Worm (Caenorhabditis elegans) whole organism, mixed stage, embryonic: ENCODE results near the gene Y73F8A.32.
A peak's percentile ranks its signal among the peaks of the same experiment; 100 is the strongest.

Experiments used
- ces-1 ChIP-seq: fragments of 150-350 bp; optimal IDR thresholded peaks from 2 replicates; lab custom pipeline; 2014; ENCODE audit warnings: missing biosample characterization, missing genetic modification reagents, missing genetic modification characterization
- nhr-237 ChIP-seq: fragments of 150-350 bp; optimal IDR thresholded peaks from 2 replicates; lab custom pipeline; 2014; ENCODE audit warnings: missing biosample characterization, missing genetic modification characterization
- nhr-28 ChIP-seq: fragments of 150-350 bp; optimal IDR thresholded peaks from 2 replicates; lab custom pipeline; 2014; ENCODE audit warnings: missing biosample characterization, missing genetic modification characterization
- pha-4 ChIP-seq: fragments of 150-350 bp; optimal IDR thresholded peaks from 2 replicates; lab custom pipeline; 2018; ENCODE audit warnings: missing biosample characterization, missing genetic modification reagents, missing genetic modification characterization
- sptf-1 ChIP-seq: sonication (generic microtip); optimal IDR thresholded peaks from 2 replicates; lab custom pipeline; 2017; ENCODE audit warnings: mild to moderate bottlenecking, missing genetic modification characterization, moderate library complexity, missing compliant biosample characterization
- unc-39 ChIP-seq: fragments of 150-350 bp; optimal IDR thresholded peaks from 2 replicates; lab custom pipeline; 2014; ENCODE audit warnings: missing biosample characterization, missing genetic modification characterization
- unc-62 ChIP-seq: fragments of 150-350 bp; optimal IDR thresholded peaks from 2 replicates; lab custom pipeline; 2014; ENCODE audit warnings: missing biosample characterization, missing genetic modification reagents, missing genetic modification characterization

ce11 chrIV:15476369-15476768 lies 44.9 kb downstream of the Y73F8A.32 start:
- no peak for TF ChIP-seq ces-1 (GFP tag; lab: Kevin White, UChicago)
- no peak for TF ChIP-seq unc-62 (GFP tag; lab: Kevin White, UChicago)
- peak; percentile 36 for TF ChIP-seq sptf-1 (tag; lab: Kevin White, UChicago)
- no peak for TF ChIP-seq pha-4
- no peak for TF ChIP-seq nhr-237 (tag; lab: Kevin White, UChicago)
- TF ChIP-seq nhr-28 (tag; lab: Kevin White, UChicago), result no peak
- no peak for TF ChIP-seq unc-39 (tag; lab: Kevin White, UChicago)
